Worm (Caenorhabditis elegans) whole organism, L1 larva: Measurements from ENCODE around the gene F26G1.11.

Experiments used
- C04F5.9 ChIP-seq: sonication (generic microtip); optimal IDR thresholded peaks from 2 replicates; lab custom pipeline; 2016; ENCODE audit warnings: missing genetic modification characterization, missing compliant biosample characterization
- C34B4.2 ChIP-seq: sonication (generic microtip); optimal IDR thresholded peaks from 2 replicates; lab custom pipeline; 2017; ENCODE audit warnings: mild to moderate bottlenecking, missing genetic modification characterization, missing compliant biosample characterization
- Y116A8C.19 ChIP-seq: sonication (generic microtip); optimal IDR thresholded peaks from 2 replicates; lab custom pipeline; 2016; ENCODE audit warnings: missing compliant biosample characterization, missing genetic modification characterization, borderline replicate concordance
- aha-1 ChIP-seq: fragments of 150-350 bp; optimal IDR thresholded peaks from 2 replicates; lab custom pipeline; 2014; ENCODE audit warnings: missing biosample characterization, missing genetic modification characterization
- alr-1 ChIP-seq: fragments of 200-800 bp; sonication (Bioruptor generic); optimal IDR thresholded peaks from 2 replicates; lab custom pipeline; 2018; ENCODE audit warnings: borderline replicate concordance, mild to moderate bottlenecking, missing genetic modification characterization, missing compliant biosample characterization
- aly-2 ChIP-seq: fragments of 150-350 bp; optimal IDR thresholded peaks from 2 replicates; lab custom pipeline; 2014; ENCODE audit warnings: missing biosample characterization, missing genetic modification characterization
- blmp-1 ChIP-seq: fragments of 150-350 bp; optimal IDR thresholded peaks from 2 replicates; lab custom pipeline; 2014; ENCODE audit warnings: missing biosample characterization, missing genetic modification characterization
- ceh-88 ChIP-seq: fragments of 200-800 bp; sonication (Bioruptor generic); IDR thresholded peaks from 2 replicates; pipeline ENCODE4 v1.3.6; 2022; ENCODE audit warnings: missing genetic modification characterization, missing compliant biosample characterization
- dpl-1 ChIP-seq, 3 experiments: fragments of 150-350 bp in 2 of 3; sonication (generic microtip) in 1 of 3; optimal IDR thresholded peaks; 2 replicates each; lab custom pipeline; 2014 to 2017; ENCODE audit warnings: missing biosample characterization in 3 of 3, missing genetic modification characterization in 3 of 3, missing genetic modification reagents in 3 of 3
- dsc-1 ChIP-seq: sonication (generic microtip); optimal IDR thresholded peaks from 2 replicates; lab custom pipeline; 2016; ENCODE audit warnings: mild to moderate bottlenecking, missing genetic modification characterization, missing compliant biosample characterization
- efl-3 ChIP-seq: fragments of 200-800 bp; sonication (Bioruptor generic); optimal IDR thresholded peaks from 2 replicates; lab custom pipeline; 2018; ENCODE audit warnings: mild to moderate bottlenecking, missing genetic modification characterization, missing compliant biosample characterization
- elt-2 ChIP-seq: sonication (generic microtip); optimal IDR thresholded peaks from 2 replicates; lab custom pipeline; 2016; ENCODE audit warnings: missing genetic modification characterization, mild to moderate bottlenecking, inconsistent platforms, missing compliant biosample characterization, missing genetic modification reagents
- elt-3 ChIP-seq, 6 experiments: fragments of 150-350 bp in 1 of 6; sonication (generic microtip); optimal IDR thresholded peaks; 2 replicates each; lab custom pipeline; 2017 to 2018; ENCODE audit warnings: missing biosample characterization in 6 of 6, missing genetic modification characterization in 6 of 6, inconsistent platforms in 1 of 6
- ets-5 ChIP-seq: fragments of 200-800 bp; sonication (Bioruptor generic); IDR thresholded peaks from 2 replicates; pipeline ENCODE4 v1.3.6; 2022; ENCODE audit warnings: missing genetic modification characterization, missing compliant biosample characterization
- fkh-10 ChIP-seq: sonication (generic microtip); optimal IDR thresholded peaks from 2 replicates; lab custom pipeline; 2017; ENCODE audit warnings: missing biosample characterization, missing genetic modification reagents, missing genetic modification characterization
- fkh-4 ChIP-seq: sonication (generic microtip); optimal IDR thresholded peaks from 2 replicates; lab custom pipeline; 2016; ENCODE audit warnings: missing compliant biosample characterization, missing genetic modification characterization, borderline replicate concordance
- fkh-8 ChIP-seq: sonication (generic microtip); optimal IDR thresholded peaks from 2 replicates; lab custom pipeline; 2016; ENCODE audit warnings: mild to moderate bottlenecking, missing genetic modification characterization, missing compliant biosample characterization
- hlh-4 ChIP-seq: sonication (generic microtip); optimal IDR thresholded peaks from 2 replicates; lab custom pipeline; 2016; ENCODE audit warnings: mild to moderate bottlenecking, missing genetic modification characterization, missing compliant biosample characterization
- hpl-2 ChIP-seq: fragments of 150-350 bp; optimal IDR thresholded peaks from 2 replicates; lab custom pipeline; 2014; ENCODE audit warnings: missing biosample characterization, missing genetic modification reagents, missing genetic modification characterization
- irx-1 ChIP-seq: sonication (generic microtip); optimal IDR thresholded peaks from 2 replicates; lab custom pipeline; 2016; ENCODE audit warnings: missing genetic modification characterization, missing compliant biosample characterization
- isw-1 ChIP-seq: fragments of 200-800 bp; sonication (Bioruptor generic); IDR thresholded peaks from 2 replicates; pipeline ENCODE4 v1.3.6; 2022; ENCODE audit warnings: missing genetic modification characterization, missing compliant biosample characterization
- lin-14 ChIP-seq: fragments of 200-800 bp; sonication (Bioruptor generic); optimal IDR thresholded peaks from 2 replicates; lab custom pipeline; 2018; ENCODE audit warnings: mild to moderate bottlenecking, missing genetic modification characterization, moderate library complexity, missing compliant biosample characterization
- lin-15B ChIP-seq: fragments of 150-350 bp; sonication (generic microtip); optimal IDR thresholded peaks from 3 replicates; lab custom pipeline; 2014; ENCODE audit warnings: missing biosample characterization, missing genetic modification characterization
- lin-35 ChIP-seq, 2 experiments: fragments of 150-350 bp; optimal IDR thresholded peaks; 2 replicates each; lab custom pipeline; 2014; ENCODE audit warnings: missing biosample characterization in 2 of 2, missing genetic modification characterization in 2 of 2, missing genetic modification reagents in 2 of 2
- lir-3 ChIP-seq: sonication (generic microtip); optimal IDR thresholded peaks from 2 replicates; lab custom pipeline; 2016; ENCODE audit warnings: mild to moderate bottlenecking, missing genetic modification characterization, moderate library complexity, missing compliant biosample characterization; ENCODE audit not compliant: poor library complexity
- lsy-2 ChIP-seq, 2 experiments: fragments of 150-350 bp; optimal IDR thresholded peaks; 2 replicates each; lab custom pipeline; 2014; ENCODE audit warnings: missing biosample characterization in 2 of 2, missing genetic modification characterization in 2 of 2
- mef-2 ChIP-seq: fragments of 150-350 bp; optimal IDR thresholded peaks from 2 replicates; lab custom pipeline; 2014; ENCODE audit warnings: missing biosample characterization, missing genetic modification characterization
- mep-1 ChIP-seq: fragments of 150-350 bp; optimal IDR thresholded peaks from 2 replicates; lab custom pipeline; 2014; ENCODE audit warnings: missing biosample characterization, missing genetic modification characterization
- nhr-12 ChIP-seq: sonication (generic microtip); optimal IDR thresholded peaks from 2 replicates; lab custom pipeline; 2017; ENCODE audit warnings: missing biosample characterization, missing genetic modification characterization
- nhr-19 ChIP-seq: fragments of 200-800 bp; sonication (Bioruptor generic); conservative IDR thresholded peaks from 2 replicates; pipeline ENCODE4 v1.3.6; 2022; ENCODE audit warnings: missing genetic modification characterization, missing compliant biosample characterization
- nhr-20 ChIP-seq: sonication (generic microtip); optimal IDR thresholded peaks from 2 replicates; lab custom pipeline; 2016; ENCODE audit warnings: mild to moderate bottlenecking, missing genetic modification characterization, missing compliant biosample characterization
- nhr-237 ChIP-seq: fragments of 150-350 bp; optimal IDR thresholded peaks from 2 replicates; lab custom pipeline; 2014; ENCODE audit warnings: missing biosample characterization, missing genetic modification characterization
- nhr-47 ChIP-seq: sonication (generic microtip); optimal IDR thresholded peaks from 2 replicates; lab custom pipeline; 2016; ENCODE audit warnings: mild to moderate bottlenecking, missing genetic modification characterization, moderate library complexity, missing compliant biosample characterization
- nhr-71 ChIP-seq: sonication (generic microtip); optimal IDR thresholded peaks from 2 replicates; lab custom pipeline; 2016; ENCODE audit warnings: mild to moderate bottlenecking, missing genetic modification characterization, moderate library complexity, missing compliant biosample characterization
- nhr-77 ChIP-seq: fragments of 150-350 bp; optimal IDR thresholded peaks from 2 replicates; lab custom pipeline; 2014; ENCODE audit warnings: missing biosample characterization, missing genetic modification characterization
- nhr-84 ChIP-seq: sonication (generic microtip); optimal IDR thresholded peaks from 2 replicates; lab custom pipeline; 2017; ENCODE audit warnings: missing biosample characterization, missing genetic modification characterization
- nhr-85 ChIP-seq: sonication (generic microtip); peaks from one replicate; lab custom pipeline; 2016; ENCODE audit warnings: missing genetic modification characterization, inconsistent platforms, missing compliant biosample characterization
- nhr-90 ChIP-seq: sonication (generic microtip); optimal IDR thresholded peaks from 2 replicates; lab custom pipeline; 2016; ENCODE audit warnings: mild to moderate bottlenecking, missing genetic modification characterization, missing compliant biosample characterization; ENCODE audit not compliant: poor library complexity
- pqm-1 ChIP-seq: sonication (generic microtip); optimal IDR thresholded peaks from 3 replicates; lab custom pipeline; 2017; ENCODE audit warnings: missing biosample characterization, missing genetic modification characterization
- rnt-1 ChIP-seq: sonication (generic microtip); optimal IDR thresholded peaks from 2 replicates; lab custom pipeline; 2016; ENCODE audit warnings: mild to moderate bottlenecking, missing genetic modification characterization, moderate library complexity, missing compliant biosample characterization
- snu-23 ChIP-seq: sonication (generic microtip); optimal IDR thresholded peaks from 2 replicates; lab custom pipeline; 2016; ENCODE audit warnings: missing genetic modification characterization, missing compliant biosample characterization
- sox-4 ChIP-seq: sonication (generic microtip); optimal IDR thresholded peaks from 2 replicates; lab custom pipeline; 2016; ENCODE audit warnings: missing genetic modification characterization, missing compliant biosample characterization
- sup-37 ChIP-seq: fragments of 200-800 bp; sonication (Bioruptor generic); optimal IDR thresholded peaks from 2 replicates; lab custom pipeline; 2018; ENCODE audit warnings: mild to moderate bottlenecking, missing genetic modification characterization, missing compliant biosample characterization
- tlp-1 ChIP-seq: fragments of 150-350 bp; optimal IDR thresholded peaks from 2 replicates; lab custom pipeline; 2014; ENCODE audit warnings: missing biosample characterization, missing genetic modification characterization
- unc-62 ChIP-seq: fragments of 150-350 bp; optimal IDR thresholded peaks from 2 replicates; lab custom pipeline; 2014; ENCODE audit warnings: missing biosample characterization, missing genetic modification reagents, missing genetic modification characterization
- unc-98 ChIP-seq: fragments of 200-800 bp; sonication (Bioruptor generic); IDR thresholded peaks from 2 replicates; pipeline ENCODE4 v1.3.6; 2022; ENCODE audit warnings: missing genetic modification characterization, missing compliant biosample characterization
- vab-15 ChIP-seq: sonication (generic microtip); optimal IDR thresholded peaks from 2 replicates; lab custom pipeline; 2017; ENCODE audit warnings: missing genotype, mild to moderate bottlenecking, missing genetic modification characterization, missing compliant biosample characterization
- zag-1 ChIP-seq: fragments of 150-350 bp; optimal IDR thresholded peaks from 2 replicates; lab custom pipeline; 2014; ENCODE audit warnings: missing biosample characterization, missing genetic modification characterization
- zip-4 ChIP-seq: fragments of 200-800 bp; sonication (Bioruptor generic); optimal IDR thresholded peaks from 2 replicates; lab custom pipeline; 2018; ENCODE audit warnings: mild to moderate bottlenecking, missing genetic modification characterization, moderate library complexity, missing compliant biosample characterization
- ztf-11 ChIP-seq, 2 experiments: sonication (generic microtip); optimal IDR thresholded peaks; 2 replicates each; lab custom pipeline; 2016 to 2017; ENCODE audit warnings: missing genetic modification characterization in 2 of 2, missing biosample characterization in 1 of 2, missing compliant biosample characterization in 1 of 2
- ztf-4 ChIP-seq: fragments of 150-350 bp; optimal IDR thresholded peaks from 2 replicates; lab custom pipeline; 2014; ENCODE audit warnings: missing biosample characterization, missing genetic modification characterization

Gene F26G1.11

ce11 chrII:4759835-4760234, 17.1 kb upstream of the F26G1.11 start:
- peak; percentile 50 for TF ChIP-seq nhr-20 (tag; lab: Kevin White, UChicago)
- no peak for TF ChIP-seq aha-1
- no peak for TF ChIP-seq ets-5 (GFP tag; lab: Robert Waterston, UW)
- peak; percentile 13 for TF ChIP-seq nhr-71 (tag; lab: Kevin White, UChicago)
- TF ChIP-seq irx-1, result no peak
- no peak for TF ChIP-seq lin-15B (tag; lab: Kevin White, UChicago)
- TF ChIP-seq nhr-85, result peak; percentile 91
- TF ChIP-seq hpl-2 (GFP tag; lab: Kevin White, UChicago), result no peak
- no peak for TF ChIP-seq lir-3
- no peak for TF ChIP-seq elt-2 (tag; lab: Kevin White, UChicago)
- peak; percentile 53 for TF ChIP-seq lin-14 (GFP tag; lab: Kevin White, UChicago)

ce11 chrII:4761020-4761419, 15.9 kb upstream of the F26G1.11 start:
- TF ChIP-seq mef-2 (tag; lab: Kevin White, UChicago) (no peak), rnt-1 (no peak), unc-62 (no peak), nhr-90 (no peak), vab-15 (tag; lab: Kevin White, UChicago) (no peak), dsc-1 (no peak), hlh-4 (tag; lab: Kevin White, UChicago) (no peak), lsy-2 (tag; optimal IDR thresholded peaks at IDR 0.05; lab: Kevin White, UChicago) (peak in 1 of 2 experiments; percentile 38), snu-23 (GFP tag; lab: Kevin White, UChicago) (peak; percentile 9), ets-5 (GFP tag; lab: Robert Waterston, UW) (no peak), alr-1 (tag; lab: Kevin White, UChicago) (no peak), blmp-1 (tag; lab: Kevin White, UChicago) (peak; percentile 36), nhr-77 (no peak), aly-2 (tag; lab: Kevin White, UChicago) (no peak), mep-1 (tag; lab: Kevin White, UChicago) (no peak), unc-98 (GFP tag; lab: Robert Waterston, UW) (no peak), pqm-1 (no peak), efl-3 (no peak), zip-4 (no peak), nhr-20 (tag; lab: Kevin White, UChicago) (peak; percentile 48), C34B4.2 (tag; lab: Kevin White, UChicago) (no peak), sox-4 (tag; lab: Kevin White, UChicago) (no peak), nhr-237 (no peak), nhr-84 (tag; lab: Kevin White, UChicago) (no peak), aha-1 (no peak), zag-1 (tag; lab: Kevin White, UChicago) (no peak), nhr-12 (tag; lab: Kevin White, UChicago) (no peak), nhr-19 (GFP tag; lab: Robert Waterston, UW) (no peak), fkh-8 (tag; lab: Kevin White, UChicago) (no peak), nhr-71 (tag; lab: Kevin White, UChicago) (peak; percentile 31), elt-3 (tag; optimal IDR thresholded peaks at IDR 0.05; lab: Kevin White, UChicago) (no peak), nhr-85 (peak; percentile 93), lin-14 (GFP tag; lab: Kevin White, UChicago) (peak; percentile 37), C04F5.9 (tag; lab: Kevin White, UChicago) (no peak), fkh-4 (tag; lab: Kevin White, UChicago) (no peak), elt-2 (tag; lab: Kevin White, UChicago) (no peak), fkh-10 (no peak), dpl-1 (GFP tag; optimal IDR thresholded peaks at IDR 0.05; lab: Kevin White, UChicago) (no peak), ceh-88 (GFP tag; lab: Robert Waterston, UW) (no peak), Y116A8C.19 (tag; lab: Kevin White, UChicago) (no peak), ztf-4 (tag; lab: Kevin White, UChicago) (no peak), sup-37 (GFP tag; lab: Kevin White, UChicago) (no peak), ztf-11 (tag; optimal IDR thresholded peaks at IDR 0.05; lab: Kevin White, UChicago) (no peak), isw-1 (GFP tag; lab: Robert Waterston, UW) (no peak), lin-35 (GFP tag; optimal IDR thresholded peaks at IDR 0.05; lab: Kevin White, UChicago) (peak in 1 of 2 experiments; percentile 4), tlp-1 (tag; lab: Kevin White, UChicago) (no peak), nhr-47 (no peak)
